Worm (Caenorhabditis elegans) whole organism, L2 larva: ENCODE results near the gene gpa-17.

Experiments
- blmp-1 ChIP-seq: sonication (generic microtip); optimal IDR thresholded peaks from 2 replicates; lab custom pipeline; 2017; ENCODE audit warnings: missing genetic modification characterization, mild to moderate bottlenecking, missing compliant biosample characterization, antibody characterized with exemption, moderate library complexity; ENCODE audit not compliant: insufficient read depth
- nhr-10 ChIP-seq: sonication (generic microtip); optimal IDR thresholded peaks from 2 replicates; lab custom pipeline; 2017; ENCODE audit warnings: missing biosample characterization, missing genetic modification characterization

- TF ChIP-seq nhr-10 (tag; lab: Kevin White, UChicago) (no peak), blmp-1 (tag; lab: Kevin White, UChicago) (no peak)
These were observed 40.1 kb upstream of the gpa-17 start for ce11 chrIII:2546298-2546697.
